Fruit fly (Drosophila melanogaster): ENCODE data around the gene vn.

dm6 chr3L:5834798-5835197 lies 10.7 kb downstream of the vn start:
- TF ChIP-seq CG8765 (GFP tag; IDR thresholded peaks at IDR 0.05) (no peak), Bgb (GFP tag; IDR thresholded peaks at IDR 0.05; ENCODE audit: partially characterized antibody) (no peak), Dbx (GFP tag; IDR thresholded peaks at IDR 0.05) (no peak), CG15073 (GFP tag; optimal IDR thresholded peaks at IDR 0.05) (no peak), CG3847 (GFP tag; IDR thresholded peaks at IDR 0.05) (no peak), ash1 (GFP tag; optimal IDR thresholded peaks at IDR 0.05) (no peak), bab2 (GFP tag; optimal IDR thresholded peaks at IDR 0.05) (no peak), Six4 (GFP tag; optimal IDR thresholded peaks at IDR 0.05) (no peak), CG10431 (GFP tag; optimal IDR thresholded peaks at IDR 0.05) (no peak), CG15269 (tag; optimal IDR thresholded peaks at IDR 0.05) (no peak), Trl (optimal IDR thresholded peaks at IDR 0.05) (no peak), Trl (GFP tag; optimal IDR thresholded peaks at IDR 0.05) (no peak), Doc3 (GFP tag; IDR thresholded peaks at IDR 0.05; ENCODE audit: partially characterized antibody) (no peak)

Measured in whole organism, embryonic.